Worm (Caenorhabditis elegans): Measurements from ENCODE around the gene clec-223.

DNA sequence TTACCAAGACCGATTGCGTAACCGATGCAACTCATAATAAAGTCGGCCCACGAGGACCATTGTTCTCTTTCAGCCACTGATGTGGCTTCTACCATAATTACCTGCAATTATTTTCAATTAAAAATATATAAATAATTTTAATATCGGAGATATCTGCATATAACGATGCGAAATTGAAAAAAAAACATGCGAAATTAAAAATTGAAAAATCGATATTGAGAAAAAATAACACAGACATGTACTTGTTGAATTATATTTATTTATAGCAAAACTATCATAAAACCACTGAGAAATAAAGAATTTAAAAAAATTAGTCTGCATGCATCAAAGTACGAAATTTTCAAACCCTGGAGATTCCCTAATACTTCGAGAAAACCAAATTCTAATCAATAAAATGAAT lies 35.4 kb downstream of the clec-223 start, which contains the start of gene snf-11:
- TF ChIP-seq mdl-1 (tag; optimal IDR thresholded peaks at IDR 0.05): no peak
- no peak for TF ChIP-seq nhr-11 (tag; optimal IDR thresholded peaks at IDR 0.05)
